Fruit fly (Drosophila melanogaster) whole organism, embryonic: ENCODE results near the gene ast.

Experiments
- CG1024 ChIP-seq: fragments of 200-800 bp; sonication (Bioruptor generic); IDR thresholded peaks from 2 replicates; pipeline ENCODE4 v1.3.6; 2022; ENCODE audit warnings: missing biosample characterization, missing genetic modification characterization
- CG18599 ChIP-seq: fragments of 200-800 bp; sonication (Bioruptor generic); optimal IDR thresholded peaks from 3 replicates; lab custom pipeline; 2017; ENCODE audit warnings: missing biosample characterization, missing genetic modification characterization, mild to moderate bottlenecking, moderate library complexity, missing genetic modification reagents
- CG3281 ChIP-seq: fragments of 200-800 bp; sonication (Bioruptor generic); optimal IDR thresholded peaks from 3 replicates; lab custom pipeline; 2017; ENCODE audit warnings: missing biosample characterization, mild to moderate bottlenecking, missing genetic modification characterization
- Xrp1 ChIP-seq: fragments of 200-800 bp; sonication (Bioruptor generic); IDR thresholded peaks from 2 replicates; pipeline ENCODE4 v1.3.6; 2022; ENCODE audit warnings: missing biosample characterization, missing genetic modification characterization
- ttk ChIP-seq: fragments of 200-800 bp; sonication (Bioruptor generic); IDR thresholded peaks from 2 replicates; pipeline ENCODE4 v2.1.2; 2022; ENCODE audit warnings: missing biosample characterization, missing genetic modification characterization
- wdn ChIP-seq: fragments of 200-800 bp; sonication (Bioruptor generic); IDR thresholded peaks from 2 replicates; pipeline ENCODE4 v1.3.6; 2022; ENCODE audit warnings: missing biosample characterization, missing genetic modification characterization
- zfh1 ChIP-seq: fragments of 200-800 bp; sonication (Bioruptor generic); IDR thresholded peaks from 3 replicates; pipeline ENCODE4 v1.3.6; 2022; ENCODE audit warnings: missing biosample characterization, missing genetic modification characterization
- zfh2 ChIP-seq: fragments of 200-800 bp; sonication (Bioruptor generic); optimal IDR thresholded peaks from 2 replicates; lab custom pipeline; 2016; ENCODE audit warnings: missing biosample characterization, missing genetic modification characterization

dm6 chr2L:1116661-1117322 is 39.0 kb downstream of the ast start:
- TF ChIP-seq CG1024 (GFP tag; lab: Robert Waterston, UW) (no peak), CG3281 (peak; percentile 25), CG18599 (GFP tag; lab: Kevin White, UChicago) (no peak), Xrp1 (GFP tag; lab: Robert Waterston, UW) (no peak), zfh1 (GFP tag; lab: Robert Waterston, UW) (no peak), zfh2 (GFP tag; lab: Kevin White, UChicago) (no peak), ttk (GFP tag; lab: Robert Waterston, UW) (no peak), wdn (no peak)
